Worm (Caenorhabditis elegans) whole organism, L1 larva: Measurements from ENCODE around the gene C05D12.1.
A peak's percentile ranks its signal among the peaks of the same experiment; 100 is the strongest.

Experiments used
- C34B4.2 ChIP-seq: sonication (generic microtip); optimal IDR thresholded peaks from 2 replicates; lab custom pipeline; 2017; ENCODE audit warnings: mild to moderate bottlenecking, missing genetic modification characterization, missing compliant biosample characterization
- Y116A8C.19 ChIP-seq: sonication (generic microtip); optimal IDR thresholded peaks from 2 replicates; lab custom pipeline; 2016; ENCODE audit warnings: missing compliant biosample characterization, missing genetic modification characterization, borderline replicate concordance
- alr-1 ChIP-seq: fragments of 200-800 bp; sonication (Bioruptor generic); optimal IDR thresholded peaks from 2 replicates; lab custom pipeline; 2018; ENCODE audit warnings: borderline replicate concordance, mild to moderate bottlenecking, missing genetic modification characterization, missing compliant biosample characterization
- ama-1 ChIP-seq: fragments of 150-350 bp; optimal IDR thresholded peaks from 2 replicates; lab custom pipeline; 2014
- ceh-82 ChIP-seq, 3 experiments: fragments of 150-350 bp in 1 of 3; sonication (generic microtip) in 2 of 3; optimal IDR thresholded peaks; 2 replicates each; lab custom pipeline; 2014 to 2017; ENCODE audit warnings: missing biosample characterization in 3 of 3, missing genetic modification characterization in 3 of 3
- ceh-88 ChIP-seq: fragments of 200-800 bp; sonication (Bioruptor generic); IDR thresholded peaks from 2 replicates; pipeline ENCODE4 v1.3.6; 2022; ENCODE audit warnings: missing genetic modification characterization, missing compliant biosample characterization
- ceh-90 ChIP-seq: sonication (generic microtip); optimal IDR thresholded peaks from 2 replicates; lab custom pipeline; 2016; ENCODE audit warnings: missing genetic modification characterization, missing compliant biosample characterization
- efl-1 ChIP-seq, 4 experiments: fragments of 150-350 bp; optimal IDR thresholded peaks in 3 of 4; peaks in 1 of 4; 1 replicate in 1 of 4; 2 replicates in 3 of 4; lab custom pipeline; 2014; ENCODE audit warnings: missing biosample characterization in 2 of 4, missing genetic modification characterization in 2 of 4, missing genetic modification reagents in 2 of 4
- elt-3 ChIP-seq, 6 experiments: fragments of 150-350 bp in 1 of 6; sonication (generic microtip); optimal IDR thresholded peaks; 2 replicates each; lab custom pipeline; 2017 to 2018; ENCODE audit warnings: missing biosample characterization in 6 of 6, missing genetic modification characterization in 6 of 6, inconsistent platforms in 1 of 6
- fkh-4 ChIP-seq: sonication (generic microtip); optimal IDR thresholded peaks from 2 replicates; lab custom pipeline; 2016; ENCODE audit warnings: missing compliant biosample characterization, missing genetic modification characterization, borderline replicate concordance
- fkh-8 ChIP-seq: sonication (generic microtip); optimal IDR thresholded peaks from 2 replicates; lab custom pipeline; 2016; ENCODE audit warnings: mild to moderate bottlenecking, missing genetic modification characterization, missing compliant biosample characterization
- fos-1 ChIP-seq: fragments of 150-350 bp; optimal IDR thresholded peaks from 2 replicates; lab custom pipeline; 2014; ENCODE audit warnings: missing biosample characterization, missing genetic modification characterization
- grh-1 ChIP-seq: fragments of 200-800 bp; sonication (Bioruptor generic); IDR thresholded peaks from 2 replicates; pipeline ENCODE4 v1.3.6; 2022; ENCODE audit warnings: missing genetic modification reagents, missing genetic modification characterization, missing compliant biosample characterization
- hlh-17 ChIP-seq: fragments of 200-800 bp; sonication (Bioruptor generic); optimal IDR thresholded peaks from 2 replicates; lab custom pipeline; 2018; ENCODE audit warnings: missing genetic modification characterization, mild to moderate bottlenecking, missing compliant biosample characterization, moderate library complexity, borderline replicate concordance
- hpl-2 ChIP-seq: fragments of 150-350 bp; optimal IDR thresholded peaks from 2 replicates; lab custom pipeline; 2014; ENCODE audit warnings: missing biosample characterization, missing genetic modification reagents, missing genetic modification characterization
- irx-1 ChIP-seq: sonication (generic microtip); optimal IDR thresholded peaks from 2 replicates; lab custom pipeline; 2016; ENCODE audit warnings: missing genetic modification characterization, missing compliant biosample characterization
- jun-1 ChIP-seq: fragments of 150-350 bp; optimal IDR thresholded peaks from 2 replicates; lab custom pipeline; 2014; ENCODE audit warnings: missing biosample characterization, missing genetic modification reagents, missing genetic modification characterization
- lin-13 ChIP-seq: fragments of 150-350 bp; optimal IDR thresholded peaks from 2 replicates; lab custom pipeline; 2014; ENCODE audit warnings: missing biosample characterization, missing genetic modification reagents, missing genetic modification characterization
- lin-14 ChIP-seq: fragments of 200-800 bp; sonication (Bioruptor generic); optimal IDR thresholded peaks from 2 replicates; lab custom pipeline; 2018; ENCODE audit warnings: mild to moderate bottlenecking, missing genetic modification characterization, moderate library complexity, missing compliant biosample characterization
- lin-15B ChIP-seq: fragments of 150-350 bp; sonication (generic microtip); optimal IDR thresholded peaks from 3 replicates; lab custom pipeline; 2014; ENCODE audit warnings: missing biosample characterization, missing genetic modification characterization
- lin-39 ChIP-seq: fragments of 150-350 bp; optimal IDR thresholded peaks from 2 replicates; lab custom pipeline; 2014; ENCODE audit warnings: missing biosample characterization, missing genetic modification reagents, missing genetic modification characterization
- lir-3 ChIP-seq: sonication (generic microtip); optimal IDR thresholded peaks from 2 replicates; lab custom pipeline; 2016; ENCODE audit warnings: mild to moderate bottlenecking, missing genetic modification characterization, moderate library complexity, missing compliant biosample characterization; ENCODE audit not compliant: poor library complexity
- lsy-2 ChIP-seq, 2 experiments: fragments of 150-350 bp; optimal IDR thresholded peaks; 2 replicates each; lab custom pipeline; 2014; ENCODE audit warnings: missing biosample characterization in 2 of 2, missing genetic modification characterization in 2 of 2
- mab-9 ChIP-seq: fragments of 200-800 bp; sonication (Bioruptor generic); IDR thresholded peaks from 2 replicates; pipeline ENCODE4 v1.3.6; 2022; ENCODE audit warnings: missing genetic modification reagents, missing genetic modification characterization, missing compliant biosample characterization
- mef-2 ChIP-seq: fragments of 150-350 bp; optimal IDR thresholded peaks from 2 replicates; lab custom pipeline; 2014; ENCODE audit warnings: missing biosample characterization, missing genetic modification characterization
- nhr-12 ChIP-seq: sonication (generic microtip); optimal IDR thresholded peaks from 2 replicates; lab custom pipeline; 2017; ENCODE audit warnings: missing biosample characterization, missing genetic modification characterization
- nhr-237 ChIP-seq: fragments of 150-350 bp; optimal IDR thresholded peaks from 2 replicates; lab custom pipeline; 2014; ENCODE audit warnings: missing biosample characterization, missing genetic modification characterization
- nhr-47 ChIP-seq: sonication (generic microtip); optimal IDR thresholded peaks from 2 replicates; lab custom pipeline; 2016; ENCODE audit warnings: mild to moderate bottlenecking, missing genetic modification characterization, moderate library complexity, missing compliant biosample characterization
- nhr-71 ChIP-seq: sonication (generic microtip); optimal IDR thresholded peaks from 2 replicates; lab custom pipeline; 2016; ENCODE audit warnings: mild to moderate bottlenecking, missing genetic modification characterization, moderate library complexity, missing compliant biosample characterization
- nhr-76 ChIP-seq: sonication (generic microtip); optimal IDR thresholded peaks from 2 replicates; lab custom pipeline; 2017; ENCODE audit warnings: missing biosample characterization, missing genetic modification characterization
- nhr-77 ChIP-seq: fragments of 150-350 bp; optimal IDR thresholded peaks from 2 replicates; lab custom pipeline; 2014; ENCODE audit warnings: missing biosample characterization, missing genetic modification characterization
- nhr-84 ChIP-seq: sonication (generic microtip); optimal IDR thresholded peaks from 2 replicates; lab custom pipeline; 2017; ENCODE audit warnings: missing biosample characterization, missing genetic modification characterization
- nhr-85 ChIP-seq: sonication (generic microtip); peaks from one replicate; lab custom pipeline; 2016; ENCODE audit warnings: missing genetic modification characterization, inconsistent platforms, missing compliant biosample characterization
- nhr-90 ChIP-seq: sonication (generic microtip); optimal IDR thresholded peaks from 2 replicates; lab custom pipeline; 2016; ENCODE audit warnings: mild to moderate bottlenecking, missing genetic modification characterization, missing compliant biosample characterization; ENCODE audit not compliant: poor library complexity
- pag-3 ChIP-seq: sonication (generic microtip); optimal IDR thresholded peaks from 2 replicates; lab custom pipeline; 2017; ENCODE audit warnings: missing genetic modification characterization, mild to moderate bottlenecking, missing compliant biosample characterization, antibody characterized with exemption, borderline replicate concordance; ENCODE audit not compliant: insufficient read depth
- pax-3 ChIP-seq: fragments of 200-800 bp; sonication (Bioruptor generic); optimal IDR thresholded peaks from 2 replicates; lab custom pipeline; 2018; ENCODE audit warnings: mild to moderate bottlenecking, missing genetic modification characterization, moderate library complexity, missing compliant biosample characterization
- rnt-1 ChIP-seq: sonication (generic microtip); optimal IDR thresholded peaks from 2 replicates; lab custom pipeline; 2016; ENCODE audit warnings: mild to moderate bottlenecking, missing genetic modification characterization, moderate library complexity, missing compliant biosample characterization
- skn-1 ChIP-seq: fragments of 150-350 bp; optimal IDR thresholded peaks from 2 replicates; lab custom pipeline; 2014; ENCODE audit warnings: missing biosample characterization, missing genetic modification characterization
- snpc-4 ChIP-seq: fragments of 150-350 bp; optimal IDR thresholded peaks from 2 replicates; lab custom pipeline; 2014; ENCODE audit warnings: missing biosample characterization, missing genetic modification characterization
- sptf-1 ChIP-seq: fragments of 150-350 bp; optimal IDR thresholded peaks from 2 replicates; lab custom pipeline; 2014; ENCODE audit warnings: missing biosample characterization, missing genetic modification characterization
- sup-37 ChIP-seq: fragments of 200-800 bp; sonication (Bioruptor generic); optimal IDR thresholded peaks from 2 replicates; lab custom pipeline; 2018; ENCODE audit warnings: mild to moderate bottlenecking, missing genetic modification characterization, missing compliant biosample characterization
- swsn-7 ChIP-seq: sonication (generic microtip); optimal IDR thresholded peaks from 2 replicates; lab custom pipeline; 2016; ENCODE audit warnings: missing genetic modification characterization, missing compliant biosample characterization
- tbx-2 ChIP-seq: sonication (generic microtip); optimal IDR thresholded peaks from 2 replicates; lab custom pipeline; 2016; ENCODE audit warnings: missing genetic modification characterization, missing compliant biosample characterization
- tlp-1 ChIP-seq: fragments of 150-350 bp; optimal IDR thresholded peaks from 2 replicates; lab custom pipeline; 2014; ENCODE audit warnings: missing biosample characterization, missing genetic modification characterization
- unc-130 ChIP-seq: fragments of 150-350 bp; optimal IDR thresholded peaks from 2 replicates; lab custom pipeline; 2017; ENCODE audit warnings: missing biosample characterization, missing genetic modification characterization, inconsistent platforms
- unc-86 ChIP-seq: sonication (generic microtip); optimal IDR thresholded peaks from 2 replicates; lab custom pipeline; 2016; ENCODE audit warnings: missing genetic modification characterization, missing compliant biosample characterization
- unc-98 ChIP-seq: fragments of 200-800 bp; sonication (Bioruptor generic); IDR thresholded peaks from 2 replicates; pipeline ENCODE4 v1.3.6; 2022; ENCODE audit warnings: missing genetic modification characterization, missing compliant biosample characterization
- vab-15 ChIP-seq: sonication (generic microtip); optimal IDR thresholded peaks from 2 replicates; lab custom pipeline; 2017; ENCODE audit warnings: missing genotype, mild to moderate bottlenecking, missing genetic modification characterization, missing compliant biosample characterization
- xbp-1 ChIP-seq: sonication (generic microtip); optimal IDR thresholded peaks from 2 replicates; lab custom pipeline; 2016; ENCODE audit warnings: missing genetic modification characterization, missing compliant biosample characterization
- zag-1 ChIP-seq: fragments of 150-350 bp; optimal IDR thresholded peaks from 2 replicates; lab custom pipeline; 2014; ENCODE audit warnings: missing biosample characterization, missing genetic modification characterization
- ztf-11 ChIP-seq, 2 experiments: sonication (generic microtip); optimal IDR thresholded peaks; 2 replicates each; lab custom pipeline; 2016 to 2017; ENCODE audit warnings: missing genetic modification characterization in 2 of 2, missing biosample characterization in 1 of 2, missing compliant biosample characterization in 1 of 2
- ztf-4 ChIP-seq: fragments of 150-350 bp; optimal IDR thresholded peaks from 2 replicates; lab custom pipeline; 2014; ENCODE audit warnings: missing biosample characterization, missing genetic modification characterization

C05D12.1 gene

ce11 chrII:11453025-11453424, 37.5 kb upstream of the C05D12.1 start, which contains the start of gene rsp-1 (continued):
- TF ChIP-seq lin-13 (GFP tag; lab: Kevin White, UChicago): peak; percentile 89
- no peak for TF ChIP-seq hlh-17
- TF ChIP-seq irx-1 (tag; lab: Kevin White, UChicago): peak; percentile 76
- peak in 4 of 6 experiments; percentile 24 to 96 (median 67) for TF ChIP-seq elt-3 (tag; optimal IDR thresholded peaks at IDR 0.05; lab: Kevin White, UChicago)
- TF ChIP-seq fkh-4: peak; percentile 29
- peak; percentile 91 for TF ChIP-seq swsn-7 (tag; lab: Kevin White, UChicago)
- peak; percentile 84 for TF ChIP-seq ztf-4
- peak; percentile 89 for TF ChIP-seq nhr-90 (tag; lab: Kevin White, UChicago)
- TF ChIP-seq grh-1: peak; percentile 80
- peak; percentile 93 for TF ChIP-seq nhr-71 (tag; lab: Kevin White, UChicago)
- TF ChIP-seq C34B4.2 (tag; lab: Kevin White, UChicago): no peak
- TF ChIP-seq ztf-11 (tag; optimal IDR thresholded peaks at IDR 0.05; lab: Kevin White, UChicago): peak in 1 of 2 experiments; percentile 71
- peak; percentile 13 for TF ChIP-seq mef-2
- TF ChIP-seq nhr-237 (tag; lab: Kevin White, UChicago): no peak
- peak; percentile 79 for TF ChIP-seq fkh-8
- TF ChIP-seq lin-14 (GFP tag; lab: Kevin White, UChicago): peak; percentile 89
- TF ChIP-seq Y116A8C.19: no peak
- peak; percentile 88 to 90 for TF ChIP-seq efl-1 (optimal IDR thresholded peaks at IDR 0.05; lab: Kevin White, UChicago)
- TF ChIP-seq efl-1 (GFP tag; optimal IDR thresholded peaks at IDR 0.05 in 1 of 2; lab: Kevin White, UChicago): peak; percentile 84 to 98
- TF ChIP-seq nhr-84 (tag; lab: Kevin White, UChicago): no peak
- no peak for TF ChIP-seq zag-1 (tag; lab: Kevin White, UChicago)
- TF ChIP-seq lir-3 (tag; lab: Kevin White, UChicago): peak; percentile 68
- TF ChIP-seq jun-1 (tag; lab: Kevin White, UChicago): peak; percentile 91
- peak; percentile 90 for TF ChIP-seq xbp-1 (tag; lab: Kevin White, UChicago)
- no peak for TF ChIP-seq mab-9 (GFP tag; lab: Robert Waterston, UW)
- no peak for TF ChIP-seq ceh-90 (tag; lab: Kevin White, UChicago)
- TF ChIP-seq hpl-2 (GFP tag; lab: Kevin White, UChicago): peak; percentile 80
- no peak for TF ChIP-seq unc-98
- TF ChIP-seq nhr-47 (tag; lab: Kevin White, UChicago): peak; percentile 91
- peak; percentile 83 for TF ChIP-seq unc-86 (tag; lab: Kevin White, UChicago)
- TF ChIP-seq lin-15B (tag; lab: Kevin White, UChicago): peak; percentile 84
- peak; percentile 67 for TF ChIP-seq vab-15 (tag; lab: Kevin White, UChicago)
- peak; percentile 92 for TF ChIP-seq nhr-85 (tag; lab: Kevin White, UChicago)
- no peak for TF ChIP-seq pag-3 (tag; lab: Kevin White, UChicago)
- no peak for TF ChIP-seq alr-1 (tag; lab: Kevin White, UChicago)
- peak; percentile 92 to 95 (median 94) for TF ChIP-seq ceh-82 (tag; optimal IDR thresholded peaks at IDR 0.05; lab: Kevin White, UChicago)
- peak; percentile 88 for TF ChIP-seq tbx-2 (tag; lab: Kevin White, UChicago)
- peak; percentile 94 for TF ChIP-seq rnt-1 (tag; lab: Kevin White, UChicago)
- TF ChIP-seq fos-1 (tag; lab: Kevin White, UChicago): peak; percentile 78
- TF ChIP-seq sptf-1 (tag; lab: Kevin White, UChicago): no peak
- no peak for TF ChIP-seq ama-1 (lab: Kevin White, UChicago)
- peak; percentile 91 to 94 for TF ChIP-seq lsy-2 (tag; optimal IDR thresholded peaks at IDR 0.05; lab: Kevin White, UChicago)
- peak; percentile 39 for TF ChIP-seq sup-37 (GFP tag; lab: Kevin White, UChicago)
- TF ChIP-seq skn-1: peak; percentile 83
- peak; percentile 73 for TF ChIP-seq pax-3 (tag; lab: Kevin White, UChicago)
- peak; percentile 81 for TF ChIP-seq snpc-4 (tag; lab: Kevin White, UChicago)
- TF ChIP-seq nhr-12 (tag; lab: Kevin White, UChicago): no peak
- TF ChIP-seq lin-39 (tag; lab: Kevin White, UChicago): peak; percentile 42
- peak; percentile 91 for TF ChIP-seq unc-130 (tag; lab: Kevin White, UChicago)
- no peak; the same call in 1 of the 2 replicates for TF ChIP-seq ceh-88 (GFP tag; lab: Robert Waterston, UW)
- TF ChIP-seq tlp-1 (tag; lab: Kevin White, UChicago): no peak
- peak; percentile 78 for TF ChIP-seq nhr-77 (tag; lab: Kevin White, UChicago)
- TF ChIP-seq nhr-76: no peak
